Fruit fly (Drosophila melanogaster) whole organism, prepupa: Measurements from ENCODE around the gene CG42637.

ENCODE experiments used
- Blimp-1 ChIP-seq: fragments of 200-800 bp; sonication (Bioruptor generic); optimal IDR thresholded peaks from 3 replicates; lab custom pipeline; 2017; ENCODE audit warnings: missing biosample characterization, missing genetic modification characterization, mild to moderate bottlenecking, moderate library complexity, missing genetic modification reagents
- CG10669 ChIP-seq: fragments of 200-800 bp; sonication (Bioruptor generic); optimal IDR thresholded peaks from 3 replicates; lab custom pipeline; 2018; ENCODE audit warnings: missing biosample characterization, mild to moderate bottlenecking, missing genetic modification characterization, moderate library complexity
- CG11294 ChIP-seq: fragments of 200-800 bp; sonication (Bioruptor generic); IDR thresholded peaks from 2 replicates; pipeline ENCODE4 v1.3.6; 2022; ENCODE audit warnings: missing biosample characterization, missing genetic modification characterization
- CG11762 ChIP-seq: fragments of 200-800 bp; sonication (Bioruptor generic); optimal IDR thresholded peaks from 3 replicates; lab custom pipeline; 2016; ENCODE audit warnings: missing biosample characterization, missing genetic modification characterization; ENCODE audit not compliant: insufficient read depth
- CG11902 ChIP-seq: fragments of 200-800 bp; sonication (Bioruptor generic); optimal IDR thresholded peaks from 3 replicates; lab custom pipeline; 2016; ENCODE audit warnings: missing biosample characterization, missing genetic modification characterization
- CG15336 ChIP-seq: fragments of 200-800 bp; sonication (Bioruptor generic); IDR thresholded peaks from 2 replicates; pipeline ENCODE4 v1.3.6; 2022; ENCODE audit warnings: missing biosample characterization, missing genetic modification characterization
- CG1621 ChIP-seq: fragments of 200-800 bp; sonication (Bioruptor generic); optimal IDR thresholded peaks from 3 replicates; lab custom pipeline; 2018; ENCODE audit warnings: missing biosample characterization, mild to moderate bottlenecking, missing genetic modification characterization
- CG3032 ChIP-seq: fragments of 200-800 bp; optimal IDR thresholded peaks from 2 replicates; lab custom pipeline; 2019; ENCODE audit warnings: missing biosample characterization, mild to moderate bottlenecking, missing genetic modification characterization, moderate library complexity
- CG32006 ChIP-seq: fragments of 200-800 bp; sonication (Bioruptor generic); optimal IDR thresholded peaks from 3 replicates; lab custom pipeline; 2017; ENCODE audit warnings: missing biosample characterization, mild to moderate bottlenecking, missing genetic modification characterization
- CG34406 ChIP-seq: fragments of 200-800 bp; sonication (Bioruptor generic); optimal IDR thresholded peaks from 3 replicates; lab custom pipeline; 2016; ENCODE audit warnings: missing biosample characterization, missing genetic modification characterization
- CG3919 ChIP-seq: fragments of 200-800 bp; sonication (Bioruptor generic); optimal IDR thresholded peaks from 3 replicates; lab custom pipeline; 2016; ENCODE audit warnings: missing biosample characterization, missing genetic modification characterization
- CG6163 ChIP-seq: fragments of 200-800 bp; sonication (Bioruptor generic); IDR thresholded peaks from 3 replicates; pipeline ENCODE4 v1.3.6; 2022; ENCODE audit warnings: missing biosample characterization, missing genetic modification characterization
- CG6276 ChIP-seq: fragments of 200-800 bp; sonication (Bioruptor generic); optimal IDR thresholded peaks from 2 replicates; lab custom pipeline; 2017; ENCODE audit warnings: missing biosample characterization, mild to moderate bottlenecking, missing genetic modification characterization
- CG6808 ChIP-seq: fragments of 200-800 bp; sonication (Bioruptor generic); optimal IDR thresholded peaks from 3 replicates; lab custom pipeline; 2017; ENCODE audit warnings: missing biosample characterization, missing genetic modification characterization, mild to moderate bottlenecking, moderate library complexity, missing genetic modification reagents
- CG6854 ChIP-seq: fragments of 200-800 bp; sonication (Bioruptor generic); optimal IDR thresholded peaks from 2 replicates; lab custom pipeline; 2017; ENCODE audit warnings: missing biosample characterization, mild to moderate bottlenecking, missing genetic modification characterization
- CG9139 ChIP-seq: fragments of 200-800 bp; sonication (Bioruptor generic); optimal IDR thresholded peaks from 3 replicates; lab custom pipeline; 2017; ENCODE audit warnings: missing biosample characterization, mild to moderate bottlenecking, missing genetic modification characterization
- Eip75B ChIP-seq: fragments of 200-800 bp; sonication (Bioruptor generic); optimal IDR thresholded peaks from 3 replicates; lab custom pipeline; 2016; ENCODE audit warnings: missing biosample characterization, missing genetic modification characterization
- Eip78C ChIP-seq: fragments of 200-800 bp; sonication (Bioruptor generic); peaks from one replicate; lab custom pipeline; 2016; ENCODE audit warnings: missing biosample characterization, missing genetic modification characterization
- Ets96B ChIP-seq: fragments of 200-800 bp; optimal IDR thresholded peaks from 2 replicates; lab custom pipeline; 2019; ENCODE audit warnings: missing biosample characterization, mild to moderate bottlenecking, missing genetic modification characterization, moderate library complexity
- Hr38 ChIP-seq: sonication (Bioruptor generic); optimal IDR thresholded peaks from 2 replicates; lab custom pipeline; 2016; ENCODE audit warnings: missing biosample characterization, missing genetic modification characterization
- Hr4 ChIP-seq: fragments of 200-800 bp; sonication (Bioruptor generic); optimal IDR thresholded peaks from 3 replicates; lab custom pipeline; 2016; ENCODE audit warnings: missing biosample characterization, missing genetic modification characterization
- Met ChIP-seq: fragments of 200-800 bp; sonication (Bioruptor generic); optimal IDR thresholded peaks from 3 replicates; lab custom pipeline; 2016; ENCODE audit warnings: missing biosample characterization, missing genetic modification characterization
- Smox ChIP-seq: fragments of 200-800 bp; sonication (Bioruptor generic); optimal IDR thresholded peaks from 3 replicates; lab custom pipeline; 2016; ENCODE audit warnings: missing biosample characterization, missing genetic modification characterization
- Sox102F ChIP-seq: fragments of 200-800 bp; sonication (Bioruptor generic); optimal IDR thresholded peaks from 2 replicates; lab custom pipeline; 2016; ENCODE audit warnings: missing biosample characterization, mild to moderate bottlenecking, missing genetic modification characterization
- Sox14 ChIP-seq: fragments of 200-800 bp; sonication (Bioruptor generic); optimal IDR thresholded peaks from 3 replicates; lab custom pipeline; 2016; ENCODE audit warnings: missing biosample characterization, missing genetic modification characterization
- dac ChIP-seq: fragments of 200-800 bp; sonication (Bioruptor generic); optimal IDR thresholded peaks from 2 replicates; lab custom pipeline; 2017; ENCODE audit warnings: missing biosample characterization, mild to moderate bottlenecking, missing genetic modification characterization
- dsx ChIP-seq: fragments of 200-800 bp; optimal IDR thresholded peaks from 3 replicates; lab custom pipeline; 2019; ENCODE audit warnings: missing biosample characterization, mild to moderate bottlenecking, missing genetic modification characterization, moderate library complexity; ENCODE audit not compliant: poor library complexity, severe bottlenecking
- eg ChIP-seq: fragments of 200-800 bp; sonication (Bioruptor generic); IDR thresholded peaks from 3 replicates; pipeline ENCODE4 v1.3.6; 2022; ENCODE audit warnings: missing biosample characterization, missing genetic modification characterization
- esn ChIP-seq: fragments of 200-800 bp; sonication (Bioruptor generic); optimal IDR thresholded peaks from 2 replicates; lab custom pipeline; 2016; ENCODE audit warnings: missing biosample characterization, mild to moderate bottlenecking, missing genetic modification characterization, moderate library complexity
- fd59A ChIP-seq: fragments of 200-800 bp; sonication (Bioruptor generic); optimal IDR thresholded peaks from 2 replicates; lab custom pipeline; 2017; ENCODE audit warnings: missing biosample characterization, mild to moderate bottlenecking, missing genetic modification characterization, missing genetic modification reagents
- fd85E ChIP-seq: fragments of 200-800 bp; sonication (Bioruptor generic); optimal IDR thresholded peaks from 3 replicates; lab custom pipeline; 2016; ENCODE audit warnings: missing biosample characterization, missing genetic modification characterization
- fkh ChIP-seq: fragments of 200-800 bp; sonication (Bioruptor generic); optimal IDR thresholded peaks from 3 replicates; lab custom pipeline; 2017; ENCODE audit warnings: missing biosample characterization, mild to moderate bottlenecking, missing genetic modification characterization, moderate library complexity
- lz ChIP-seq: fragments of 200-800 bp; sonication (Bioruptor generic); optimal IDR thresholded peaks from 3 replicates; lab custom pipeline; 2016; ENCODE audit warnings: missing biosample characterization, missing genetic modification characterization
- net ChIP-seq: fragments of 200-800 bp; sonication (Bioruptor generic); optimal IDR thresholded peaks from 3 replicates; lab custom pipeline; 2016; ENCODE audit warnings: missing biosample characterization, missing genetic modification characterization
- pdm3 ChIP-seq: fragments of 200-800 bp; sonication (Bioruptor generic); optimal IDR thresholded peaks from 3 replicates; lab custom pipeline; 2016; ENCODE audit warnings: missing biosample characterization, missing genetic modification characterization
- salr ChIP-seq, 2 experiments: fragments of 200-800 bp; sonication (Bioruptor generic); optimal IDR thresholded peaks; 3 replicates each; lab custom pipeline; 2016 to 2018; ENCODE audit warnings: missing biosample characterization in 2 of 2, missing genetic modification characterization in 2 of 2, mild to moderate bottlenecking in 1 of 2
- ss ChIP-seq, 2 experiments: fragments of 200-800 bp; sonication (Bioruptor generic); optimal IDR thresholded peaks; 2 replicates in 1 of 2; 3 replicates in 1 of 2; lab custom pipeline; 2017 to 2018; ENCODE audit warnings: mild to moderate bottlenecking in 2 of 2, missing biosample characterization in 2 of 2, missing genetic modification characterization in 2 of 2, moderate library complexity in 1 of 2
- svp ChIP-seq: fragments of 200-800 bp; sonication (Bioruptor generic); peaks from one replicate; lab custom pipeline; 2016; ENCODE audit warnings: missing biosample characterization, missing genetic modification characterization
- topi ChIP-seq: fragments of 200-800 bp; sonication (Bioruptor generic); optimal IDR thresholded peaks from 3 replicates; lab custom pipeline; 2016; ENCODE audit warnings: missing biosample characterization, missing genetic modification characterization
- vri ChIP-seq: fragments of 200-800 bp; sonication (Bioruptor generic); optimal IDR thresholded peaks from 3 replicates; lab custom pipeline; 2016; ENCODE audit warnings: missing biosample characterization, mild to moderate bottlenecking, missing genetic modification characterization

The CG42637 gene

dm6 chr3L:19707570-19708146 is 85.7 kb downstream of the CG42637 start, which contains the start of gene serp:
Gene serp (minus strand): TSS chr3L:19708015.
- no peak for TF ChIP-seq Smox (GFP tag; lab: Kevin White, UChicago)
- no peak for TF ChIP-seq esn (GFP tag; lab: Kevin White, UChicago)
- no peak for TF ChIP-seq Eip75B (GFP tag; lab: Kevin White, UChicago)
- TF ChIP-seq CG11762 (GFP tag; lab: Kevin White, UChicago), result no peak
- TF ChIP-seq CG11902 (GFP tag; lab: Kevin White, UChicago), result no peak
- peak; percentile 69 for TF ChIP-seq CG1621 (tag; lab: Kevin White, UChicago)
- no peak for TF ChIP-seq Hr4
- TF ChIP-seq Hr38, result no peak
- no peak for TF ChIP-seq CG3919 (GFP tag; lab: Kevin White, UChicago)
- TF ChIP-seq CG10669 (GFP tag; lab: Kevin White, UChicago), result no peak
- no peak for TF ChIP-seq net
- TF ChIP-seq CG15336 (GFP tag; lab: Robert Waterston, UW), result peak; percentile 13; the same call in 1 of the 2 replicates
- TF ChIP-seq ss (GFP tag; optimal IDR thresholded peaks at IDR 0.05; lab: Kevin White, UChicago), result no peak
- TF ChIP-seq fkh (GFP tag; lab: Kevin White, UChicago), result no peak
- peak; percentile 43 for TF ChIP-seq Eip78C (GFP tag; lab: Kevin White, UChicago)
- TF ChIP-seq CG6163 (GFP tag; lab: Robert Waterston, UW), result no peak
- TF ChIP-seq pdm3 (GFP tag; lab: Kevin White, UChicago), result no peak
- no peak for TF ChIP-seq CG3032 (tag; lab: Kevin White, UChicago)
- no peak for TF ChIP-seq CG32006 (GFP tag; lab: Kevin White, UChicago)
- no peak for TF ChIP-seq Sox102F
- no peak for TF ChIP-seq salr (GFP tag; optimal IDR thresholded peaks at IDR 0.05; lab: Kevin White, UChicago)
- no peak for TF ChIP-seq CG6276 (GFP tag; lab: Kevin White, UChicago)
- no peak for TF ChIP-seq Sox14 (GFP tag; lab: Kevin White, UChicago)
- TF ChIP-seq, all 60 proteins: peak for 3

DNA sequence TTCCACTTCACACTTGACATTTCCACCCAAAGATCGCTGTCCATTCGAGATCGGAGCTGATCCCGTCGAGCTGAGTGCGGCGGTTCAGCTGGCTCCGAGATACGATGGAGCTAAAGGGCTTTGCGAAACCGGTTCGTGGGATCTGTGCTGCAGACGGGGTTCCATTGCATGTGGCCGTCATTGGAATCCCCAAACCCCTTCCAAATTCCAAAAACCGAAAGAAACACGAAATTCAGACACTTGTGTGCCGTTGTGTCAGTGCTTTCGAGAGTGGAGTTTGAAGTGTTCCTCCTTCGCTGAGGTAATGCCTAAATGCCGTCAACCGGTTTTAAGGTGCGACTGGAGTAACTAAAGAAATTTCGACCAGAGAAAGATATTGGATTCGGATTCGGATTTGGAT is 88.5 kb downstream of the CG42637 start:
- TF ChIP-seq topi (GFP tag; lab: Kevin White, UChicago) (no peak), eg (GFP tag; lab: Robert Waterston, UW) (no peak), dac (no peak), CG34406 (GFP tag; lab: Kevin White, UChicago) (no peak), CG9139 (GFP tag; lab: Kevin White, UChicago) (no peak), Smox (GFP tag; lab: Kevin White, UChicago) (no peak), vri (peak; percentile 62), Eip78C (GFP tag; lab: Kevin White, UChicago) (peak; percentile 43), CG11294 (GFP tag; lab: Robert Waterston, UW) (no peak)

- peak; percentile 24 for TF ChIP-seq Sox14 (GFP tag; lab: Kevin White, UChicago)
- TF ChIP-seq CG11902 (GFP tag; lab: Kevin White, UChicago), result no peak
- TF ChIP-seq CG9139 (GFP tag; lab: Kevin White, UChicago), result no peak
- peak; percentile 64 for TF ChIP-seq Eip78C (GFP tag; lab: Kevin White, UChicago)
- no peak for TF ChIP-seq Ets96B
- no peak for TF ChIP-seq CG32006 (GFP tag; lab: Kevin White, UChicago)
- TF ChIP-seq Smox (GFP tag; lab: Kevin White, UChicago), result peak; percentile 2
- no peak for TF ChIP-seq dsx (GFP tag; lab: Kevin White, UChicago)
- TF ChIP-seq CG11762 (GFP tag; lab: Kevin White, UChicago), result no peak
- TF ChIP-seq Sox102F, result peak; percentile 33
- TF ChIP-seq net, result no peak
- peak; percentile 2 for TF ChIP-seq CG6808 (GFP tag; lab: Kevin White, UChicago)
- TF ChIP-seq Blimp-1 (GFP tag; lab: Kevin White, UChicago), result no peak
- TF ChIP-seq fkh (GFP tag; lab: Kevin White, UChicago), result no peak
- no peak for TF ChIP-seq salr (GFP tag; optimal IDR thresholded peaks at IDR 0.05; lab: Kevin White, UChicago)
- peak; percentile 71 for TF ChIP-seq svp (GFP tag; lab: Kevin White, UChicago)
- 0 out of 3 replicates have a peak, but pooled peaks have one; percentile 35 for TF ChIP-seq CG6163 (GFP tag; lab: Robert Waterston, UW)
- peak; percentile 12 for TF ChIP-seq Met (GFP tag; lab: Kevin White, UChicago)
- TF ChIP-seq esn (GFP tag; lab: Kevin White, UChicago), result peak; percentile 11
- no peak for TF ChIP-seq fd59A (GFP tag; lab: Kevin White, UChicago)
- peak in 1 of 2 experiments; percentile 3 for TF ChIP-seq ss (GFP tag; optimal IDR thresholded peaks at IDR 0.05; lab: Kevin White, UChicago)
- TF ChIP-seq fd85E, result no peak
- TF ChIP-seq eg (GFP tag; lab: Robert Waterston, UW), result no peak
- no peak for TF ChIP-seq CG10669 (GFP tag; lab: Kevin White, UChicago)
- TF ChIP-seq vri, result peak; percentile 98
- no peak for TF ChIP-seq CG1621 (tag; lab: Kevin White, UChicago)
- TF ChIP-seq CG6854 (GFP tag; lab: Kevin White, UChicago), result peak; percentile 26
- TF ChIP-seq lz, result peak; percentile 3
- TF ChIP-seq, all 60 proteins: peak for 13
These were observed 90.0 kb downstream of the CG42637 start for dm6 chr3L:19703323-19703722.
